Worm (Caenorhabditis elegans) whole organism, L3 larva: ENCODE data around the gene F59F5.4.

ENCODE experiments used
- R02D3.7 ChIP-seq: fragments of 150-350 bp; optimal IDR thresholded peaks from 2 replicates; lab custom pipeline; 2014; ENCODE audit warnings: missing biosample characterization, missing genetic modification characterization
- ZK546.5 ChIP-seq: sonication (generic microtip); optimal IDR thresholded peaks from 2 replicates; lab custom pipeline; 2017; ENCODE audit warnings: missing biosample characterization, missing genetic modification characterization
- aly-2 ChIP-seq: fragments of 150-350 bp; optimal IDR thresholded peaks from 2 replicates; lab custom pipeline; 2014; ENCODE audit warnings: missing biosample characterization, missing genetic modification characterization
- ama-1 ChIP-seq: fragments of 150-350 bp; optimal IDR thresholded peaks from 2 replicates; lab custom pipeline; 2018
- ceh-16 ChIP-seq: sonication (generic microtip); optimal IDR thresholded peaks from 2 replicates; lab custom pipeline; 2017; ENCODE audit warnings: missing biosample characterization, missing genetic modification characterization
- ceh-28 ChIP-seq: fragments of 150-350 bp; optimal IDR thresholded peaks from 2 replicates; lab custom pipeline; 2014; ENCODE audit warnings: missing biosample characterization, missing genetic modification reagents, missing genetic modification characterization
- ceh-82 ChIP-seq: fragments of 150-350 bp; optimal IDR thresholded peaks from 2 replicates; lab custom pipeline; 2014; ENCODE audit warnings: missing biosample characterization, missing genetic modification characterization
- ceh-9 ChIP-seq: sonication (generic microtip); optimal IDR thresholded peaks from 2 replicates; lab custom pipeline; 2018; ENCODE audit warnings: missing biosample characterization, missing genetic modification characterization
- daf-12 ChIP-seq: fragments of 150-350 bp; optimal IDR thresholded peaks from 2 replicates; lab custom pipeline; 2014; ENCODE audit warnings: missing biosample characterization, missing genetic modification reagents, missing genetic modification characterization
- egl-27 ChIP-seq: sonication (generic microtip); optimal IDR thresholded peaks from 4 replicates; lab custom pipeline; 2017; ENCODE audit warnings: missing biosample characterization, missing genetic modification reagents, missing genetic modification characterization
- egl-5 ChIP-seq: fragments of 150-350 bp; optimal IDR thresholded peaks from 2 replicates; lab custom pipeline; 2017; ENCODE audit warnings: missing biosample characterization, missing genetic modification reagents, missing genetic modification characterization, inconsistent platforms
- elt-1 ChIP-seq: fragments of 150-350 bp; optimal IDR thresholded peaks from 2 replicates; lab custom pipeline; 2014; ENCODE audit warnings: missing biosample characterization, missing genetic modification characterization
- elt-2 ChIP-seq: sonication (generic microtip); optimal IDR thresholded peaks from 2 replicates; lab custom pipeline; 2016; ENCODE audit warnings: missing genetic modification reagents, mild to moderate bottlenecking, missing genetic modification characterization, missing compliant biosample characterization
- elt-3 ChIP-seq, 3 experiments: fragments of 150-350 bp in 1 of 3; sonication (generic microtip) in 2 of 3; optimal IDR thresholded peaks; 2 replicates in 2 of 3; 4 replicates in 1 of 3; lab custom pipeline; 2014 to 2017; ENCODE audit warnings: missing biosample characterization in 3 of 3, missing genetic modification characterization in 3 of 3
- eor-1 ChIP-seq, 2 experiments: fragments of 150-350 bp; optimal IDR thresholded peaks; 2 replicates each; lab custom pipeline; 2014 to 2018; ENCODE audit warnings: missing biosample characterization in 2 of 2, missing genetic modification characterization in 2 of 2
- fkh-10 ChIP-seq: sonication (generic microtip); optimal IDR thresholded peaks from 2 replicates; lab custom pipeline; 2017; ENCODE audit warnings: missing biosample characterization, missing genetic modification reagents, missing genetic modification characterization
- fkh-2 ChIP-seq: fragments of 150-350 bp; optimal IDR thresholded peaks from 2 replicates; lab custom pipeline; 2014; ENCODE audit warnings: missing biosample characterization, missing genetic modification reagents, missing genetic modification characterization
- fos-1 ChIP-seq: fragments of 150-350 bp; optimal IDR thresholded peaks from 2 replicates; lab custom pipeline; 2014; ENCODE audit warnings: missing biosample characterization, missing genetic modification characterization
- hmg-11 ChIP-seq: sonication (generic microtip); optimal IDR thresholded peaks from 2 replicates; lab custom pipeline; 2016; ENCODE audit warnings: missing genetic modification characterization, missing compliant biosample characterization
- jun-1 ChIP-seq: fragments of 150-350 bp; optimal IDR thresholded peaks from 2 replicates; lab custom pipeline; 2014; ENCODE audit warnings: missing biosample characterization, missing genetic modification reagents, missing genetic modification characterization
- lin-15B ChIP-seq: fragments of 150-350 bp; optimal IDR thresholded peaks from 2 replicates; lab custom pipeline; 2014; ENCODE audit warnings: missing biosample characterization, missing genetic modification characterization
- lin-39 ChIP-seq: fragments of 150-350 bp; optimal IDR thresholded peaks from 2 replicates; lab custom pipeline; 2018; ENCODE audit warnings: missing biosample characterization, missing genetic modification reagents, missing genetic modification characterization
- lsy-12 ChIP-seq: sonication (generic microtip); optimal IDR thresholded peaks from 2 replicates; lab custom pipeline; 2016; ENCODE audit warnings: mild to moderate bottlenecking, missing genetic modification characterization, missing compliant biosample characterization
- mdl-1 ChIP-seq: fragments of 150-350 bp; optimal IDR thresholded peaks from 2 replicates; lab custom pipeline; 2014; ENCODE audit warnings: missing biosample characterization, missing genetic modification characterization
- mml-1 ChIP-seq: fragments of 150-350 bp; sonication (generic microtip); optimal IDR thresholded peaks from 3 replicates; lab custom pipeline; 2014; ENCODE audit warnings: missing biosample characterization, missing genetic modification characterization
- nfya-1 ChIP-seq: sonication (generic microtip); optimal IDR thresholded peaks from 2 replicates; lab custom pipeline; 2017; ENCODE audit warnings: missing genetic modification characterization, mild to moderate bottlenecking, missing compliant biosample characterization, antibody characterized with exemption, moderate library complexity; ENCODE audit not compliant: insufficient read depth
- nhr-11 ChIP-seq: fragments of 150-350 bp; optimal IDR thresholded peaks from 2 replicates; lab custom pipeline; 2014; ENCODE audit warnings: missing biosample characterization, missing genetic modification characterization
- nhr-12 ChIP-seq: fragments of 150-350 bp; optimal IDR thresholded peaks from 2 replicates; lab custom pipeline; 2014; ENCODE audit warnings: missing biosample characterization, missing genetic modification characterization
- nhr-23 ChIP-seq: fragments of 150-350 bp; optimal IDR thresholded peaks from 2 replicates; lab custom pipeline; 2014; ENCODE audit warnings: missing biosample characterization, missing genetic modification reagents, missing genetic modification characterization
- nhr-237 ChIP-seq: fragments of 150-350 bp; optimal IDR thresholded peaks from 2 replicates; lab custom pipeline; 2014; ENCODE audit warnings: missing biosample characterization, missing genetic modification characterization
- nhr-25 ChIP-seq: sonication (generic microtip); optimal IDR thresholded peaks from 2 replicates; lab custom pipeline; 2017; ENCODE audit warnings: missing biosample characterization, missing genetic modification characterization
- nhr-28 ChIP-seq: fragments of 150-350 bp; optimal IDR thresholded peaks from 2 replicates; lab custom pipeline; 2014; ENCODE audit warnings: missing biosample characterization, missing genetic modification characterization
- nhr-43 ChIP-seq: sonication (generic microtip); optimal IDR thresholded peaks from 2 replicates; lab custom pipeline; 2016; ENCODE audit warnings: mild to moderate bottlenecking, missing genetic modification characterization, missing compliant biosample characterization; ENCODE audit not compliant: poor library complexity, severe bottlenecking
- nhr-67 ChIP-seq: fragments of 150-350 bp; optimal IDR thresholded peaks from 2 replicates; lab custom pipeline; 2014; ENCODE audit warnings: missing biosample characterization, missing genetic modification characterization
- nhr-76 ChIP-seq: fragments of 150-350 bp; sonication (generic microtip); optimal IDR thresholded peaks from 5 replicates; lab custom pipeline; 2014; ENCODE audit warnings: missing biosample characterization, missing genetic modification characterization
- nhr-77 ChIP-seq: fragments of 150-350 bp; optimal IDR thresholded peaks from 2 replicates; lab custom pipeline; 2014; ENCODE audit warnings: missing biosample characterization, missing genetic modification characterization
- pha-4 ChIP-seq: fragments of 150-350 bp; optimal IDR thresholded peaks from 2 replicates; lab custom pipeline; 2014; ENCODE audit warnings: missing biosample characterization, missing genetic modification reagents, missing genetic modification characterization
- pqm-1 ChIP-seq: fragments of 150-350 bp; optimal IDR thresholded peaks from 2 replicates; lab custom pipeline; 2017; ENCODE audit warnings: missing biosample characterization, missing genetic modification characterization, inconsistent platforms
- sea-2 ChIP-seq: fragments of 150-350 bp; sonication (generic microtip); optimal IDR thresholded peaks from 4 replicates; lab custom pipeline; 2014; ENCODE audit warnings: missing biosample characterization, missing genetic modification reagents, missing genetic modification characterization
- skn-1 ChIP-seq: fragments of 150-350 bp; optimal IDR thresholded peaks from 2 replicates; lab custom pipeline; 2014; ENCODE audit warnings: missing biosample characterization, missing genetic modification characterization
- snpc-4 ChIP-seq: fragments of 150-350 bp; optimal IDR thresholded peaks from 2 replicates; lab custom pipeline; 2014; ENCODE audit warnings: missing biosample characterization, missing genetic modification characterization
- tbx-2 ChIP-seq: sonication (generic microtip); optimal IDR thresholded peaks from 2 replicates; lab custom pipeline; 2016; ENCODE audit warnings: mild to moderate bottlenecking, missing genetic modification characterization, missing compliant biosample characterization
- unc-39 ChIP-seq: sonication (generic microtip); optimal IDR thresholded peaks from 4 replicates; lab custom pipeline; 2017; ENCODE audit warnings: missing biosample characterization, missing genetic modification characterization
- unc-62 ChIP-seq: fragments of 150-350 bp; sonication (generic microtip); optimal IDR thresholded peaks from 4 replicates; lab custom pipeline; 2014; ENCODE audit warnings: missing biosample characterization, missing genetic modification reagents, missing genetic modification characterization
- zag-1 ChIP-seq: fragments of 150-350 bp; optimal IDR thresholded peaks from 2 replicates; lab custom pipeline; 2014; ENCODE audit warnings: missing biosample characterization, missing genetic modification characterization
- ztf-11 ChIP-seq: fragments of 150-350 bp; optimal IDR thresholded peaks from 2 replicates; lab custom pipeline; 2014; ENCODE audit warnings: missing biosample characterization, missing genetic modification characterization
- ztf-4 ChIP-seq: fragments of 150-350 bp; optimal IDR thresholded peaks from 2 replicates; lab custom pipeline; 2014; ENCODE audit warnings: missing biosample characterization, missing genetic modification characterization

The F59F5.4 gene

DNA sequence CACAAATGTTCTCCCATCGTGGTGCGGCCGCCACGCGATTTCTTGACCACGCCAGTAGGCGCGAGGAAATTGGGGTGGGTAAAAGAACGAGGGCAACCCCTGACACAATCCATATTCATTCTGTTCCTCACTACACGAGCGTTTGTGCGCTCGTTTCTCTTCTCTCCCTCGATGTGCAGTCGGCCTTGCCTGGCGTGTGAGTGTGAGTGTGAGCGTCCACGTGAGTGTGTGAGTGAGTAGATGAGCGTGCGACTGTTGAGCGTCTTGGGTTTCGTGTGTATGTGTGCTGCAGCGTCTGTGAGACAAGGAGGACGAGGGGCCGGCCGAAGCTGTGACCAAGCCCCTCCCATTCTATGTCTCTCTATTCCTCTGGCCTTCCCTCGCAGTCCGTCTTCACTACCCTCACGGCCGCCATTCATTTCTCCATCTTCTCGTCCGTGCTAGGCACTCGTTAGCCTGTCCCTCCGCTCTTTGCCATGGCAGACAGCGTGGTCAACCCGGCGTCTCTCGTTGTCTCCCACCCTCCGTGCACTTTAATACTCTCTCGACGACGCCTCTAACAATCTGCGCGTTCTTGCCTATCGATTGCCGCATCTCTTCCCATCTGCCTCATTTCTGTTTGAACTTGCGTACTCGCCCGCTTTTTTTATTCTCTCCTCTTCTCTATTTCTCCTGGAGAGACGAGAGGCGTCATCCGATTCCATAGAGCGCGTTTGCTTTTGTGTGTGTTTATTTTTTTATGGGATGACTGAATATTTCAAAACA is 25.8 kb downstream of the F59F5.4 start (continued):
- no peak for TF ChIP-seq nhr-237 (tag; lab: Kevin White, UChicago)
- peak; percentile 80 for TF ChIP-seq snpc-4 (tag; lab: Kevin White, UChicago)
- TF ChIP-seq nhr-67 (tag; lab: Kevin White, UChicago): peak; percentile 47
- peak; percentile 90 for TF ChIP-seq nhr-43 (tag; lab: Kevin White, UChicago)
- TF ChIP-seq ceh-9 (tag; lab: Kevin White, UChicago): no peak
- peak; percentile 77 for TF ChIP-seq zag-1 (tag; lab: Kevin White, UChicago)
- peak; percentile 98 for TF ChIP-seq ceh-28 (tag; lab: Kevin White, UChicago)
- TF ChIP-seq skn-1: peak; percentile 78
- TF ChIP-seq nhr-25 (tag; lab: Kevin White, UChicago): peak; percentile 94
- no peak for TF ChIP-seq fkh-2

- TF ChIP-seq ceh-28 (tag; lab: Kevin White, UChicago): no peak
- TF ChIP-seq zag-1 (tag; lab: Kevin White, UChicago): no peak
- no peak for TF ChIP-seq snpc-4 (tag; lab: Kevin White, UChicago)
- TF ChIP-seq sea-2: no peak
- no peak for TF ChIP-seq nhr-23 (tag; lab: Kevin White, UChicago)
Observed at ce11 chrX:10569185-10569584, 26.4 kb downstream of the F59F5.4 start, which contains the start of gene bet-2. Gene bet-2 (plus strand): TSS chrX:10569273.

ce11 chrX:10576410-10576809 is 33.6 kb downstream of the F59F5.4 start:
- TF ChIP-seq nhr-28 (tag; lab: Kevin White, UChicago) (no peak), ztf-4 (tag; lab: Kevin White, UChicago) (no peak), nhr-11 (tag; lab: Kevin White, UChicago) (no peak), aly-2 (no peak), ZK546.5 (tag; lab: Kevin White, UChicago) (no peak), ceh-28 (tag; lab: Kevin White, UChicago) (no peak), egl-27 (peak; percentile 37), nhr-43 (tag; lab: Kevin White, UChicago) (peak; percentile 29), R02D3.7 (tag; lab: Kevin White, UChicago) (peak; percentile 41), unc-62 (GFP tag; lab: Kevin White, UChicago) (no peak), fkh-2 (no peak), jun-1 (no peak), pha-4 (tag; lab: Kevin White, UChicago) (peak; percentile 90), ceh-9 (tag; lab: Kevin White, UChicago) (no peak), zag-1 (tag; lab: Kevin White, UChicago) (no peak), mml-1 (no peak), nfya-1 (tag; lab: Kevin White, UChicago) (peak; percentile 35), elt-2 (tag; lab: Kevin White, UChicago) (peak; percentile 22), eor-1 (tag; optimal IDR thresholded peaks at IDR 0.05; lab: Kevin White, UChicago) (no peak), unc-39 (tag; lab: Kevin White, UChicago) (no peak), nhr-237 (tag; lab: Kevin White, UChicago) (no peak), lin-15B (peak; percentile 75), nhr-12 (tag; lab: Kevin White, UChicago) (no peak), ztf-11 (tag; lab: Kevin White, UChicago) (no peak), fos-1 (tag; lab: Kevin White, UChicago) (no peak), fkh-10 (no peak), ceh-16 (tag; lab: Kevin White, UChicago) (no peak), nhr-67 (tag; lab: Kevin White, UChicago) (no peak), egl-5 (tag; lab: Kevin White, UChicago) (no peak), hmg-11 (no peak), nhr-77 (no peak), lin-39 (tag; lab: Kevin White, UChicago) (no peak), tbx-2 (no peak), snpc-4 (tag; lab: Kevin White, UChicago) (peak; percentile 44), nhr-23 (tag; lab: Kevin White, UChicago) (peak; percentile 90), ceh-82 (tag; lab: Kevin White, UChicago) (no peak), pqm-1 (tag; lab: Kevin White, UChicago) (peak; percentile 8), sea-2 (no peak), ama-1 (lab: Kevin White, UChicago) (no peak), nhr-76 (tag; lab: Kevin White, UChicago) (peak; percentile 20), elt-1 (tag; lab: Kevin White, UChicago) (no peak), elt-3 (tag; optimal IDR thresholded peaks at IDR 0.05; lab: Kevin White, UChicago) (peak in 1 of 3 experiments; percentile 73), mdl-1 (no peak), lsy-12 (tag; lab: Kevin White, UChicago) (no peak), nhr-25 (tag; lab: Kevin White, UChicago) (peak; percentile 95), daf-12 (tag; lab: Kevin White, UChicago) (no peak)
